Fruit fly (Drosophila melanogaster): ENCODE results near the gene CG42537.

The CG42537 gene

dm6 chr3R:6351696-6352378, 25.8 kb upstream of the CG42537 start (continued):
- peak; percentile 33 for TF ChIP-seq D19A (tag; optimal IDR thresholded peaks at IDR 0.05)
- peak; percentile 25; the same call in 1 of the 2 replicates for TF ChIP-seq tna (GFP tag; IDR thresholded peaks at IDR 0.05; ENCODE audit: partially characterized antibody)
- no peak for TF ChIP-seq hkb (optimal IDR thresholded peaks at IDR 0.05)
- TF ChIP-seq hkb (GFP tag; IDR thresholded peaks at IDR 0.05), result 0 out of 2 replicates have a peak, but pooled peaks have one; percentile 17
- TF ChIP-seq Xrp1 (GFP tag; IDR thresholded peaks at IDR 0.05), result no peak
- TF ChIP-seq sd (tag; optimal IDR thresholded peaks at IDR 0.05), result peak; percentile 13
- TF ChIP-seq CG11093 (GFP tag; IDR thresholded peaks at IDR 0.05), result no peak
- peak; percentile 44 for TF ChIP-seq CG2678 (tag; optimal IDR thresholded peaks at IDR 0.05)
- TF ChIP-seq CG34422 (GFP tag; IDR thresholded peaks at IDR 0.05), result no peak
- peak in 1 of 2 experiments; percentile 53 for TF ChIP-seq Eip74EF (GFP tag; optimal IDR thresholded peaks at IDR 0.05)
- no peak for TF ChIP-seq B-H2 (GFP tag; optimal IDR thresholded peaks at IDR 0.05)
- no peak for TF ChIP-seq Spps (tag; optimal IDR thresholded peaks at IDR 0.05)
- TF ChIP-seq Meics (GFP tag; optimal IDR thresholded peaks at IDR 0.05), result peak; percentile 41
- TF ChIP-seq wor (GFP tag; IDR thresholded peaks at IDR 0.05), result no peak
- peak; percentile 21 for TF ChIP-seq Ssrp (tag; optimal IDR thresholded peaks at IDR 0.05)
- peak; percentile 13 for TF ChIP-seq CG12299 (tag; optimal IDR thresholded peaks at IDR 0.05)
- peak; percentile 35 for TF ChIP-seq Oli (tag; optimal IDR thresholded peaks at IDR 0.05)
- TF ChIP-seq CG5245 (GFP tag; optimal IDR thresholded peaks at IDR 0.05), result no peak
- TF ChIP-seq CG17912 (GFP tag; optimal IDR thresholded peaks at IDR 0.05), result no peak
- no peak for TF ChIP-seq tin (GFP tag; optimal IDR thresholded peaks at IDR 0.05)
- peak; percentile 48 for TF ChIP-seq CG18262 (tag; optimal IDR thresholded peaks at IDR 0.05)
- peak; percentile 32 for TF ChIP-seq grau (tag; optimal IDR thresholded peaks at IDR 0.05)
- TF ChIP-seq CG7839 (tag; optimal IDR thresholded peaks at IDR 0.05), result peak; percentile 38
- TF ChIP-seq bsh (GFP tag; optimal IDR thresholded peaks at IDR 0.05), result peak; percentile 36 to 48
- no peak for TF ChIP-seq p53 (GFP tag; optimal IDR thresholded peaks at IDR 0.05)
- peak; percentile 38 for TF ChIP-seq CG10979 (tag; optimal IDR thresholded peaks at IDR 0.05)
- TF ChIP-seq wek (GFP tag; optimal IDR thresholded peaks at IDR 0.05), result no peak
- TF ChIP-seq CG8944 (GFP tag; optimal IDR thresholded peaks at IDR 0.05), result no peak
- peak; percentile 13 for TF ChIP-seq slp2 (GFP tag; optimal IDR thresholded peaks at IDR 0.05)
- TF ChIP-seq NfI (GFP tag; optimal IDR thresholded peaks at IDR 0.05), result peak; percentile 22
- peak; percentile 46 for TF ChIP-seq Blimp-1 (GFP tag; optimal IDR thresholded peaks at IDR 0.05)
- no peak for TF ChIP-seq CG16779 (GFP tag; IDR thresholded peaks at IDR 0.05)
- no peak for TF ChIP-seq kni (GFP tag; optimal IDR thresholded peaks at IDR 0.05)
- TF ChIP-seq CG13424 (tag; optimal IDR thresholded peaks at IDR 0.05), result peak; percentile 56
- TF ChIP-seq CG10267 (tag; optimal IDR thresholded peaks at IDR 0.05), result peak; percentile 14
- no peak for TF ChIP-seq CG13287 (GFP tag; IDR thresholded peaks at IDR 0.05; ENCODE audit: partially characterized antibody)
- TF ChIP-seq chm (GFP tag; IDR thresholded peaks at IDR 0.05), result no peak
- TF ChIP-seq sug (tag; optimal IDR thresholded peaks at IDR 0.05), result peak; percentile 7
- no peak for TF ChIP-seq ssp (GFP tag; IDR thresholded peaks at IDR 0.05)
- TF ChIP-seq crol (GFP tag; IDR thresholded peaks at IDR 0.05), result peak; percentile 75
- no peak for TF ChIP-seq ase (GFP tag; IDR thresholded peaks at IDR 0.05)
- TF ChIP-seq nmo (GFP tag; optimal IDR thresholded peaks at IDR 0.05), result peak; percentile 39
- TF ChIP-seq D (optimal IDR thresholded peaks at IDR 0.05), result no peak
- peak; percentile 44 for TF ChIP-seq D (GFP tag; optimal IDR thresholded peaks at IDR 0.05)
- peak; percentile 55; the same call in 1 of the 2 replicates for TF ChIP-seq Drgx (GFP tag; IDR thresholded peaks at IDR 0.05)
- no peak for TF ChIP-seq CTCF (GFP tag; optimal IDR thresholded peaks at IDR 0.05)
- no peak for TF ChIP-seq CG16863 (GFP tag; optimal IDR thresholded peaks at IDR 0.05)
- TF ChIP-seq crc (GFP tag; optimal IDR thresholded peaks at IDR 0.05), result no peak
- TF ChIP-seq Dad (GFP tag; optimal IDR thresholded peaks at IDR 0.05), result no peak
- TF ChIP-seq unc-4 (GFP tag; IDR thresholded peaks at IDR 0.05; ENCODE audit: partially characterized antibody), result no peak

Measured in whole organism, embryonic.